Fruit fly (Drosophila melanogaster): Measurements from ENCODE around the gene CG14314.
A peak's percentile ranks its signal among the peaks of the same experiment; 100 is the strongest.

CG14314 gene

DNA sequence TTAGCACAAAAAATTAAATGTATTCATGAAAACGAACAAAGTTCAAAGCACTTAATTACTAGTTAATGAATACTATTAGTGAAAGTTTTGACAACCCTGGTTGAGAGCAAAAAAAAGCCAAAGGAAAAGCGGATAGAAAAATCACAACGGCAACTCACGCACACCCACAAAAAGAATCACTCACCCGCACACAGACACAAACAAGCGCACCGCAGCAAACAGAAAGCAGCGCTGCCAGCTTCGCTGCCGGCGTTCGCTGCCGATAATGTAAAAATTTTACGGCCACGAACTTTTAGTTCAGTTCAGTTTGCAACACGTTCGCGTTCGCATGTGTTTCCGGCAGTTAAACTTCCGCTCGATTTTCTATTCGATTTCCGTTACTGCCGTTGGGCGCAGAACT lies 51.5 kb downstream of the CG14314 start, which contains the start of gene CG18599:
Gene CG18599, plus strand, starts transcription at position 301 of the 400 bp plus-strand sequence.
- no peak for TF ChIP-seq seq (GFP tag; IDR thresholded peaks at IDR 0.05)
- TF ChIP-seq CG32532 (GFP tag; IDR thresholded peaks at IDR 0.05) = no peak
- TF ChIP-seq Adf1 (GFP tag; IDR thresholded peaks at IDR 0.05) = peak; percentile 57
- TF ChIP-seq CG11085 (GFP tag; IDR thresholded peaks at IDR 0.05) = no peak
- TF ChIP-seq Ets97D (GFP tag; optimal IDR thresholded peaks at IDR 0.05) = peak; percentile 48
- TF ChIP-seq en (GFP tag; optimal IDR thresholded peaks at IDR 0.05) = no peak
- TF ChIP-seq CG43689 (GFP tag; IDR thresholded peaks at IDR 0.05) = peak; percentile 9; the same call in 1 of the 2 replicates
- no peak for TF ChIP-seq CG2129 (GFP tag; IDR thresholded peaks at IDR 0.05; ENCODE audit: partially characterized antibody)
- TF ChIP-seq tx (GFP tag; optimal IDR thresholded peaks at IDR 0.05) = no peak
- no peak for TF ChIP-seq CG6254 (GFP tag; optimal IDR thresholded peaks at IDR 0.05)
- TF ChIP-seq NC2α (GFP tag; optimal IDR thresholded peaks at IDR 0.05) = no peak
- no peak for TF ChIP-seq HHEX (GFP tag; optimal IDR thresholded peaks at IDR 0.05)
- no peak for TF ChIP-seq CG30431 (GFP tag; optimal IDR thresholded peaks at IDR 0.05)
- TF ChIP-seq CG15514 (GFP tag; optimal IDR thresholded peaks at IDR 0.05) = peak; percentile 49
- no peak for TF ChIP-seq yki (optimal IDR thresholded peaks at IDR 0.05)
- TF ChIP-seq CG8281 (tag; optimal IDR thresholded peaks at IDR 0.05) = no peak
- TF ChIP-seq sug (tag; optimal IDR thresholded peaks at IDR 0.05) = no peak
- TF ChIP-seq trh (GFP tag; optimal IDR thresholded peaks at IDR 0.05) = no peak
- TF ChIP-seq Nf-YA (GFP tag; IDR thresholded peaks at IDR 0.05) = 0 out of 2 replicates have a peak, but pooled peaks have one; percentile 20
- no peak for TF ChIP-seq disco-r (GFP tag; optimal IDR thresholded peaks at IDR 0.05)
- no peak for TF ChIP-seq Dll (GFP tag; IDR thresholded peaks at IDR 0.05; ENCODE audit: partially characterized antibody)
- no peak for TF ChIP-seq CG18011 (GFP tag; optimal IDR thresholded peaks at IDR 0.05)
- TF ChIP-seq E2f1 (GFP tag; IDR thresholded peaks at IDR 0.05) = no peak
- no peak for TF ChIP-seq sisA (GFP tag; IDR thresholded peaks at IDR 0.05)
- no peak for TF ChIP-seq CG14441 (GFP tag; IDR thresholded peaks at IDR 0.05)
- TF ChIP-seq cg (GFP tag; optimal IDR thresholded peaks at IDR 0.05) = peak; percentile 33
- TF ChIP-seq Eip74EF (GFP tag; optimal IDR thresholded peaks at IDR 0.05) = no peak
- TF ChIP-seq corto (GFP tag; optimal IDR thresholded peaks at IDR 0.05) = no peak
- no peak for TF ChIP-seq maf-S (GFP tag; optimal IDR thresholded peaks at IDR 0.05)
- TF ChIP-seq lilli (GFP tag; optimal IDR thresholded peaks at IDR 0.05) = no peak
- no peak for TF ChIP-seq ind (GFP tag; optimal IDR thresholded peaks at IDR 0.05)
- TF ChIP-seq Hmr (GFP tag; optimal IDR thresholded peaks at IDR 0.05) = no peak
- TF ChIP-seq Lhr (GFP tag; optimal IDR thresholded peaks at IDR 0.05) = no peak
- TF ChIP-seq btn (GFP tag; optimal IDR thresholded peaks at IDR 0.05) = no peak
- peak; percentile 36 for TF ChIP-seq CG7271 (tag; optimal IDR thresholded peaks at IDR 0.05)
- no peak for TF ChIP-seq CG16863 (GFP tag; optimal IDR thresholded peaks at IDR 0.05)
- TF ChIP-seq jigr1 (GFP tag; IDR thresholded peaks at IDR 0.05) = no peak
- TF ChIP-seq CG4404 (GFP tag; IDR thresholded peaks at IDR 0.05) = peak; percentile 19; the same call in 1 of the 2 replicates
- TF ChIP-seq CG18599 (GFP tag; optimal IDR thresholded peaks at IDR 0.05) = no peak
- no peak for TF ChIP-seq MBD-R2 (GFP tag; IDR thresholded peaks at IDR 0.05)
- no peak for TF ChIP-seq CG8290 (GFP tag; optimal IDR thresholded peaks at IDR 0.05)
- TF ChIP-seq CG8290 (tag; optimal IDR thresholded peaks at IDR 0.05) = no peak
- no peak for TF ChIP-seq CG17568 (GFP tag; optimal IDR thresholded peaks at IDR 0.05)
- no peak for TF ChIP-seq Atf3 (GFP tag; optimal IDR thresholded peaks at IDR 0.05)
- 0 out of 2 replicates have a peak, but pooled peaks have one; percentile 25 for TF ChIP-seq CG6272 (GFP tag; IDR thresholded peaks at IDR 0.05)
- TF ChIP-seq aop (GFP tag; IDR thresholded peaks at IDR 0.05) = no peak
- no peak for TF ChIP-seq CG17829 (tag; optimal IDR thresholded peaks at IDR 0.05)
- no peak for TF ChIP-seq NfI (GFP tag; optimal IDR thresholded peaks at IDR 0.05)
- no peak for TF ChIP-seq CG6791 (GFP tag; IDR thresholded peaks at IDR 0.05; ENCODE audit: partially characterized antibody)
- no peak for TF ChIP-seq CG8944 (GFP tag; optimal IDR thresholded peaks at IDR 0.05)
- TF ChIP-seq CG31224 (GFP tag; IDR thresholded peaks at IDR 0.05) = no peak
- no peak for TF ChIP-seq sob (GFP tag; IDR thresholded peaks at IDR 0.05)

All from whole organism, embryonic.